Fruit fly (Drosophila melanogaster): ENCODE data around the gene Coq3.

Gene Coq3

DNA sequence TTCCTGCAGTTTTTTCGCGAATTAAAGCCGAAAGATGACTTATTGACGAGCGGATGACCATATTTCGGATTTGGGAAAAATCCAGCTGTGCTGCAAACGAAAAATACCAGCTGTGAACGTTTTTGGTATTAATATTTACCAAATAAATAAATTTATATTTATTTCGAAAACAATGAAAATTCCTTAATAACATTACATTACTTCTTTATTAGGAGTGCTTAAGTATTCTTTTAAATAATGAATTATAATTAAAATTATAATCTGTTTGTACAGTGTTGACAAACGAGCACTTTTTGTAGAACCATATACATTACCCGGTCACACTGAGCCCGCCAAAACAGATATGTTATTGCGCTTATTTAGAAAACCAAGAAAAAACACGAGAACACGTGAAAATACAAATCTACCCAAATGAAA lies 21.2 kb upstream of the Coq3 start, which contains the start of the genes bur and Mcm10 (continued):
- TF ChIP-seq E2f2 (GFP tag; IDR thresholded peaks at IDR 0.05) (peak; percentile 91), Ptx1 (GFP tag; IDR thresholded peaks at IDR 0.05) (no peak), grau (tag; optimal IDR thresholded peaks at IDR 0.05) (no peak), Elba2 (GFP tag; optimal IDR thresholded peaks at IDR 0.05) (peak; percentile 78), schlank (tag; optimal IDR thresholded peaks at IDR 0.05) (no peak), crol (GFP tag; IDR thresholded peaks at IDR 0.05) (no peak), knrl (GFP tag; IDR thresholded peaks at IDR 0.05; ENCODE audit: partially characterized antibody) (0 out of 3 replicates have a peak, but pooled peaks have one; percentile 15), Nf-YB (GFP tag; optimal IDR thresholded peaks at IDR 0.05) (no peak), row (GFP tag; IDR thresholded peaks at IDR 0.05) (no peak), BtbVII (GFP tag; optimal IDR thresholded peaks at IDR 0.05) (no peak), Optix (GFP tag; IDR thresholded peaks at IDR 0.05) (no peak), maf-S (GFP tag; optimal IDR thresholded peaks at IDR 0.05) (no peak), Oli (tag; optimal IDR thresholded peaks at IDR 0.05) (no peak), Doc3 (GFP tag; IDR thresholded peaks at IDR 0.05; ENCODE audit: partially characterized antibody) (no peak), CG17328 (GFP tag; IDR thresholded peaks at IDR 0.05) (no peak), ci (GFP tag; IDR thresholded peaks at IDR 0.05) (no peak), zfh2 (GFP tag; optimal IDR thresholded peaks at IDR 0.05) (no peak), ase (GFP tag; IDR thresholded peaks at IDR 0.05) (no peak), Hand (GFP tag; optimal IDR thresholded peaks at IDR 0.05) (no peak), Aef1 (GFP tag; IDR thresholded peaks at IDR 0.05) (no peak), ssp (GFP tag; IDR thresholded peaks at IDR 0.05) (no peak), CG14441 (GFP tag; IDR thresholded peaks at IDR 0.05) (no peak), BEAF-32 (GFP tag; optimal IDR thresholded peaks at IDR 0.05) (peak; percentile 28), CG14050 (GFP tag; IDR thresholded peaks at IDR 0.05) (no peak), insv (GFP tag; optimal IDR thresholded peaks at IDR 0.05) (peak in 1 of 2 experiments; percentile 19), CG4707 (GFP tag; optimal IDR thresholded peaks at IDR 0.05) (no peak), cg (GFP tag; optimal IDR thresholded peaks at IDR 0.05) (no peak), CG2129 (GFP tag; IDR thresholded peaks at IDR 0.05; ENCODE audit: partially characterized antibody) (no peak), dimm (GFP tag; IDR thresholded peaks at IDR 0.05) (no peak), pita (GFP tag; optimal IDR thresholded peaks at IDR 0.05) (no peak)

DNA sequence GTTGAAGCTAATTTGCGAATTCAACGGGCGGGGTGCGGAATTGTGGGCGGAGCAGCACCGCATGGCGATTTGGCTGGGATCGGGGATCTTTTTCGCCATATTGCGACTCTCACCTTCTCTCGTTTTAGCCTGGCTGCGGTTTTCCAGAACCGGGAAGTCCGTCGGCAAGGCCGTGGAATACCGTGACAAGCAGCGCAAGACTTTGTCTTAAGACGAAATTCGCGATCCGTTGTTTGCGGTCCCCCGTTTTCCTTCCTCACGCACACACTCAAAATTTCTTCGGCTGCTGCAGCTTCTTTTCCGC lies 20.8 kb upstream of the Coq3 start:
- no peak for TF ChIP-seq CG4617 (GFP tag; optimal IDR thresholded peaks at IDR 0.05; ENCODE audit: borderline replicate concordance)
- TF ChIP-seq hb (GFP tag; IDR thresholded peaks at IDR 0.05; ENCODE audit: partially characterized antibody), result 0 out of 3 replicates have a peak, but pooled peaks have one; percentile 19
- no peak for TF ChIP-seq CG3995 (GFP tag; optimal IDR thresholded peaks at IDR 0.05)
- TF ChIP-seq tll (GFP tag; optimal IDR thresholded peaks at IDR 0.05), result no peak
- TF ChIP-seq CG34422 (GFP tag; IDR thresholded peaks at IDR 0.05), result 0 out of 3 replicates have a peak, but pooled peaks have one; percentile 33
- TF ChIP-seq PHDP (tag; optimal IDR thresholded peaks at IDR 0.05), result no peak
- TF ChIP-seq wor (GFP tag; IDR thresholded peaks at IDR 0.05), result no peak
- TF ChIP-seq cg (GFP tag; optimal IDR thresholded peaks at IDR 0.05), result peak; percentile 56
- TF ChIP-seq nerfin-1 (tag; optimal IDR thresholded peaks at IDR 0.05), result no peak
- TF ChIP-seq Sox100B (GFP tag; optimal IDR thresholded peaks at IDR 0.05), result no peak
- no peak for TF ChIP-seq Bteb2 (GFP tag; optimal IDR thresholded peaks at IDR 0.05)
- TF ChIP-seq MBD-R2 (GFP tag; IDR thresholded peaks at IDR 0.05), result 0 out of 2 replicates have a peak, but pooled peaks have one; percentile 6
- TF ChIP-seq CG13624 (GFP tag; optimal IDR thresholded peaks at IDR 0.05), result no peak

Measured in whole organism, embryonic.